Worm (Caenorhabditis elegans): Measurements from ENCODE around the gene ver-3.

The ver-3 gene

DNA sequence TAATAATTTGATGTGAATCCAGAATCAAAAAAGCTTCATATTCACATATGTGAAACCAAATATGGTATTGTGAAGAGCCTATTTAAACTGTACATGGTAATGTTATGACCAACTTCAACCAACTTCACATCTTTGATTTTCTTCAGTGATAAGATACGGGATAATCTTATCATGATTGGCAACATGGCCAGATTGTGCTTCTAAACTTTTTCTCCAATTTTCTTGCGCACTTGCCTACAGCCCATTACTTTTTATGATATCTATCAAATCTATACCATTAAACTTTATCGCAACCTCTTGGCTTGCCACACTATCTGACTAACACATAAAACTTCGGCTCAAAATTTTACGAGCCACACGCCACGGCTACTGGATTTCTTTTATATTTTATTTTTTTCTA, 40.1 kb downstream of the ver-3 start:
- TF ChIP-seq nhr-90 (tag; optimal IDR thresholded peaks at IDR 0.05) (no peak), akir-1 (GFP tag; optimal IDR thresholded peaks at IDR 0.05) (no peak), ceh-79 (tag; optimal IDR thresholded peaks at IDR 0.05) (no peak), F57A8.1 (GFP tag; optimal IDR thresholded peaks at IDR 0.05) (no peak), B0019.2 (GFP tag; conservative IDR thresholded peaks at IDR 0.05) (no peak), snpc-1.1 (tag; optimal IDR thresholded peaks at IDR 0.05; ENCODE audit: insufficient read depth) (no peak), mcd-1 (GFP tag; IDR thresholded peaks at IDR 0.05) (no peak), die-1 (tag; optimal IDR thresholded peaks at IDR 0.05) (no peak), C06A6.2 (GFP tag; conservative IDR thresholded peaks at IDR 0.05) (no peak), B0336.3 (GFP tag; IDR thresholded peaks at IDR 0.05) (no peak), egl-18 (GFP tag; IDR thresholded peaks at IDR 0.05) (no peak), rec-8 (tag; optimal IDR thresholded peaks at IDR 0.05) (no peak), attf-6 (GFP tag; IDR thresholded peaks at IDR 0.05) (no peak), lin-35 (GFP tag; optimal IDR thresholded peaks at IDR 0.05) (no peak), gei-17 (GFP tag; optimal IDR thresholded peaks at IDR 0.05) (no peak), Y79H2A.3 (GFP tag; conservative IDR thresholded peaks at IDR 0.05) (no peak), bed-2 (GFP tag; IDR thresholded peaks at IDR 0.05) (no peak)

DNA sequence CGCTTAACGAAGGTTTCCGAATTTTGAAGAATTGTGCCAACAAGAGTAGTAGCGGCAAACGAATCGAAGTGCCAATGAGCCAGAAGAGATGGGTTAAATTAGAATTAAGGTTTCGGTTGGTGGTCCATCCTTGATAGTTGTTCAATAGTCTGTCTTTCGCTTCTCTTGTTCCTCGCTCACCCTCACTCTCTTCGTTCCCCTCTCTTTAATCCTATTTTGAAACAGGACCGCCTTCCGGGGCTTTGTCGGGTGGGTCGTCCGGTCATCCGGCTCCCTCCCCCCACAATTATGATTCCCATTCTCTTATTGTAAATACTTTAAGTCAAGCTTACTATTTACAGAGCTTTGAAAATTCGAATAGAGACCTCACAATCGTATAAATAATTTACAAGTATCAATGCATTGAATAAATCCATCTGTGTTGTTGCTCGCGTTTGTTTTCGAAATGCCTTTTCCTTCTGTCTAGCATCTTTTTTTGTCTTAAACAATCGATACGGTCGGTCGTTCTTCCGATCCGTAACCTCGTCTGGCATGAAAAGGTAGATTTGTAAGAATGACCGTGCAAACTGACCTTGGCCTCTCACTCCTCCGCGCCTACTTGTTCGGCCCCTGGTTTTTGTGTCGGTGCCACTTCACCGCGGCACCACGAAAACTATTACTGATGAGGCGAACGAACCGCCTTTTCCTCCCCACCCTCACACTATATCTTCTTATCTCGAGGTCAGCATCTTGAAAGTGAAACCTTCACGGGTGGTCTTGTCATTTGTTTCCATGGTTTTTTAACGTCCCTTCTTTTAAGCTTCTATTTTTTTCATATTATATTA, 41.1 kb downstream of the ver-3 start:
- no peak for TF ChIP-seq B0261.1 (tag; optimal IDR thresholded peaks at IDR 0.05)
- no peak for TF ChIP-seq F39B2.1 (GFP tag; IDR thresholded peaks at IDR 0.05)
- 0 out of 2 replicates have a peak, but pooled peaks have one; percentile 18 for TF ChIP-seq zfh-2 (GFP tag; conservative IDR thresholded peaks at IDR 0.05)
- no peak for TF ChIP-seq lin-40 (tag; optimal IDR thresholded peaks at IDR 0.05)
- 0 out of 2 replicates have a peak, but pooled peaks have one; percentile 47 for TF ChIP-seq F37B4.10 (GFP tag; IDR thresholded peaks at IDR 0.05)
- no peak for TF ChIP-seq ceh-79 (tag; optimal IDR thresholded peaks at IDR 0.05)
- TF ChIP-seq F49E8.2 (tag; optimal IDR thresholded peaks at IDR 0.05; ENCODE audit: insufficient read depth) = no peak

DNA sequence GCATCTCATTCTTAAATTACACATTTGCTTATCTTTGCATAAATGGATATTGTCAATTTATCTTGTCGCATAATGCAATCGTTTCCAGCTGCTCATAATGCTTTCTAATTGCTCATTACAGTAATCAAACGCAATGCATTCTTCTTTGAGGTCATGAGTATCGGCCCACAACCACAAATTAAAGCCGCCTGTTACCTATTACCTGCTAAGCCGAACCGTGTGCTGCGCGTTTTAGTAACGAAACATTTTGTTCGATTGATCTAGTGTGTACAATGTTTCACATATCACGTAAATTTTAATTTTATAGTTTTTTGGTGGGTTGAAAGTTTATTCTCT, 41.6 kb downstream of the ver-3 start:
- no peak for TF ChIP-seq nhr-27 (tag; optimal IDR thresholded peaks at IDR 0.05)
- TF ChIP-seq zim-3 (tag; optimal IDR thresholded peaks at IDR 0.05) = no peak
- no peak for TF ChIP-seq bed-1 (GFP tag; IDR thresholded peaks at IDR 0.05)
- no peak for TF ChIP-seq F10E7.11 (tag; optimal IDR thresholded peaks at IDR 0.05)
- TF ChIP-seq Y95B8A.8 (GFP tag; IDR thresholded peaks at IDR 0.05) = no peak
- TF ChIP-seq mxl-1 (tag; optimal IDR thresholded peaks at IDR 0.05) = no peak
- TF ChIP-seq F39B2.1 (GFP tag; IDR thresholded peaks at IDR 0.05) = no peak
- TF ChIP-seq nhr-90 (tag; optimal IDR thresholded peaks at IDR 0.05) = no peak
- TF ChIP-seq dpff-1 (tag; optimal IDR thresholded peaks at IDR 0.05) = no peak
- TF ChIP-seq ztf-3 (GFP tag; optimal IDR thresholded peaks at IDR 0.05) = no peak
- TF ChIP-seq snpc-1.3 (tag; optimal IDR thresholded peaks at IDR 0.05; ENCODE audit: insufficient read depth) = no peak
- no peak for TF ChIP-seq ceh-91 (GFP tag; IDR thresholded peaks at IDR 0.05)
- no peak for TF ChIP-seq ztf-26 (tag; optimal IDR thresholded peaks at IDR 0.05)
